Fruit fly (Drosophila melanogaster) whole organism, pupa: ENCODE results near the gene CG7607.
A peak's percentile ranks its signal among the peaks of the same experiment; 100 is the strongest.

Experiments
- CG10348 ChIP-seq: fragments of 200-800 bp; sonication (Bioruptor generic); IDR thresholded peaks from 2 replicates; pipeline ENCODE4 v1.3.6; 2022; ENCODE audit warnings: missing biosample characterization, missing genetic modification characterization
- CG12605 ChIP-seq: fragments of 200-800 bp; sonication (Bioruptor generic); IDR thresholded peaks from 2 replicates; pipeline ENCODE4 v1.3.6; 2022; ENCODE audit warnings: missing biosample characterization, missing genetic modification characterization
- CG13204 ChIP-seq: fragments of 200-800 bp; sonication (Bioruptor generic); optimal IDR thresholded peaks from 2 replicates; lab custom pipeline; 2018; ENCODE audit warnings: missing biosample characterization, mild to moderate bottlenecking, missing genetic modification characterization, moderate library complexity
- CG14655 ChIP-seq: fragments of 200-800 bp; sonication (Bioruptor generic); optimal IDR thresholded peaks from 3 replicates; lab custom pipeline; 2017; ENCODE audit warnings: mild to moderate bottlenecking, missing biosample characterization, missing genetic modification reagents, missing genetic modification characterization
- CG15710 ChIP-seq: fragments of 200-800 bp; sonication (Bioruptor generic); optimal IDR thresholded peaks from 2 replicates; lab custom pipeline; 2018; ENCODE audit warnings: missing biosample characterization, mild to moderate bottlenecking, missing genetic modification characterization, moderate library complexity
- CG17806 ChIP-seq: fragments of 200-800 bp; sonication (Bioruptor generic); optimal IDR thresholded peaks from 2 replicates; lab custom pipeline; 2018; ENCODE audit warnings: missing biosample characterization, mild to moderate bottlenecking, missing genetic modification characterization, moderate library complexity
- CG32121 ChIP-seq: fragments of 200-800 bp; sonication (Bioruptor generic); IDR thresholded peaks from 2 replicates; pipeline ENCODE4 v1.3.6; 2022; ENCODE audit warnings: missing biosample characterization, missing genetic modification characterization
- CG34367 ChIP-seq: fragments of 200-800 bp; sonication (Bioruptor generic); optimal IDR thresholded peaks from 2 replicates; lab custom pipeline; 2018; ENCODE audit warnings: missing biosample characterization, mild to moderate bottlenecking, missing genetic modification characterization
- CG4496 ChIP-seq: fragments of 200-800 bp; sonication (Bioruptor generic); IDR thresholded peaks from 3 replicates; pipeline ENCODE4 v1.3.6; 2022; ENCODE audit warnings: missing biosample characterization, missing genetic modification characterization
- CG8159 ChIP-seq: fragments of 200-800 bp; sonication (Bioruptor generic); optimal IDR thresholded peaks from 3 replicates; lab custom pipeline; 2018; ENCODE audit warnings: missing biosample characterization, mild to moderate bottlenecking, missing genetic modification characterization, moderate library complexity
- CG8301 ChIP-seq: fragments of 200-800 bp; sonication (Bioruptor generic); optimal IDR thresholded peaks from 2 replicates; lab custom pipeline; 2018; ENCODE audit warnings: missing biosample characterization, mild to moderate bottlenecking, missing genetic modification characterization
- CG9948 ChIP-seq: fragments of 200-800 bp; sonication (Bioruptor generic); optimal IDR thresholded peaks from 2 replicates; lab custom pipeline; 2018; ENCODE audit warnings: missing biosample characterization, mild to moderate bottlenecking, missing genetic modification characterization, moderate library complexity
- D1 ChIP-seq: fragments of 200-800 bp; sonication (Bioruptor generic); optimal IDR thresholded peaks from 2 replicates; lab custom pipeline; 2018; ENCODE audit warnings: missing biosample characterization, mild to moderate bottlenecking, missing genetic modification characterization, moderate library complexity
- EcR ChIP-seq: fragments of 200-800 bp; sonication (Bioruptor generic); optimal IDR thresholded peaks from 3 replicates; lab custom pipeline; 2019; ENCODE audit warnings: missing biosample characterization, missing genetic modification characterization, mild to moderate bottlenecking, moderate library complexity, missing genetic modification reagents
- Ets98B ChIP-seq: fragments of 200-800 bp; sonication (Bioruptor generic); IDR thresholded peaks from 2 replicates; pipeline ENCODE4 v1.3.6; 2022; ENCODE audit warnings: missing biosample characterization, missing genetic modification characterization
- Pif1A ChIP-seq: fragments of 200-800 bp; sonication (Bioruptor generic); optimal IDR thresholded peaks from 3 replicates; lab custom pipeline; 2016; ENCODE audit warnings: missing biosample characterization, missing genetic modification characterization
- Pif1B ChIP-seq: fragments of 200-800 bp; sonication (Bioruptor generic); optimal IDR thresholded peaks from 3 replicates; lab custom pipeline; 2016; ENCODE audit warnings: missing biosample characterization, missing genetic modification characterization
- Snoo ChIP-seq: fragments of 200-800 bp; sonication (Bioruptor generic); optimal IDR thresholded peaks from 3 replicates; lab custom pipeline; 2017; ENCODE audit warnings: missing biosample characterization, mild to moderate bottlenecking, missing genetic modification characterization, inconsistent platforms
- fd96Ca ChIP-seq: fragments of 200-800 bp; sonication (Bioruptor generic); IDR thresholded peaks from 3 replicates; pipeline ENCODE4 v1.3.6; 2022; ENCODE audit warnings: missing biosample characterization, missing genetic modification characterization
- gl ChIP-seq: fragments of 200-800 bp; sonication (Bioruptor generic); optimal IDR thresholded peaks from 2 replicates; lab custom pipeline; 2018; ENCODE audit warnings: missing biosample characterization, mild to moderate bottlenecking, missing genetic modification characterization
- rn ChIP-seq: fragments of 200-800 bp; sonication (Bioruptor generic); IDR thresholded peaks from 2 replicates; pipeline ENCODE4 v1.3.6; 2022; ENCODE audit warnings: missing biosample characterization, missing genetic modification characterization

The CG7607 gene

dm6 chr3L:11199320-11199719 is at the start of gene CG7607:
Gene CG7607, plus strand, starts transcription at chr3L:11199620.
- TF ChIP-seq CG14655 = no peak
- TF ChIP-seq gl (tag; lab: Kevin White, UChicago) = no peak
- TF ChIP-seq Snoo (tag; lab: Kevin White, UChicago) = no peak
- TF ChIP-seq CG17806 (tag; lab: Kevin White, UChicago) = no peak
- TF ChIP-seq fd96Ca (GFP tag; lab: Robert Waterston, UW) = no peak
- TF ChIP-seq Ets98B (GFP tag; lab: Robert Waterston, UW) = no peak
- no peak for TF ChIP-seq CG4496 (GFP tag; lab: Robert Waterston, UW)
- no peak for TF ChIP-seq CG10348 (GFP tag; lab: Robert Waterston, UW)
- no peak for TF ChIP-seq D1
- TF ChIP-seq CG12605 (GFP tag; lab: Robert Waterston, UW) = no peak
- no peak for TF ChIP-seq CG15710
- TF ChIP-seq EcR (GFP tag; lab: Kevin White, UChicago) = no peak
- TF ChIP-seq Pif1B (GFP tag; lab: Kevin White, UChicago) = no peak
- no peak for TF ChIP-seq CG8159 (tag; lab: Kevin White, UChicago)
- TF ChIP-seq rn = no peak
- TF ChIP-seq CG13204 (GFP tag; lab: Kevin White, UChicago) = no peak
- no peak for TF ChIP-seq CG32121 (GFP tag; lab: Robert Waterston, UW)
- no peak for TF ChIP-seq CG8301

dm6 chr3L:11150735-11151287 is 48.6 kb upstream of the CG7607 start, which contains the start of gene CG6216:
Gene CG6216, minus strand, starts transcription at chr3L:11150785.
- TF ChIP-seq gl (tag; lab: Kevin White, UChicago) (no peak), D1 (no peak), Snoo (tag; lab: Kevin White, UChicago) (peak; percentile 77), CG14655 (no peak), rn (no peak), CG12605 (GFP tag; lab: Robert Waterston, UW) (no peak), CG32121 (GFP tag; lab: Robert Waterston, UW) (no peak)

DNA sequence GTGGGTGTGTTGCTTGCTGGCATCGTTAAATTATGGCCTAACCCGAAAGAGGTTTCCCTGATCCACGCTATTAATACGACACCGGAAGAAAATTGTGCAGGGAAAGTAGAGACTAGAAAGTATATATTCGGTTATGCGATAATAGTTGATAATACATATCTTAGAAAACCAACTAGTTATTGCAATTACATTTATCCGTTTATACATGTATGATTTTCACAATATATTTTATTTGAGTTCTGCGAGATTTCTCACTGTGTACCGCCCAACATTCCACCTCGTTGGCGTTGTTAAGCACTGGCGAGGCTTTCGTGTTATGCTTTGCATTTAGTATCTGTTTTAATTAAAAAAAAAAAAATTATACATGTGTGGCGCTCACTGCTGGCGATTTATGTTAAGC is 44.0 kb upstream of the CG7607 start:
- TF ChIP-seq D1 (no peak), Ets98B (GFP tag; lab: Robert Waterston, UW) (peak; percentile 77), CG34367 (tag; lab: Kevin White, UChicago) (no peak), CG32121 (GFP tag; lab: Robert Waterston, UW) (peak; percentile 74), rn (peak; percentile 51; the same call in 1 of the 2 replicates), CG13204 (GFP tag; lab: Kevin White, UChicago) (no peak), CG10348 (GFP tag; lab: Robert Waterston, UW) (peak; percentile 15; the same call in 1 of the 2 replicates), CG12605 (GFP tag; lab: Robert Waterston, UW) (peak; percentile 8; the same call in 1 of the 2 replicates), Pif1A (GFP tag; lab: Kevin White, UChicago) (peak; percentile 54), CG9948 (tag; lab: Kevin White, UChicago) (no peak), EcR (GFP tag; lab: Kevin White, UChicago) (no peak), fd96Ca (GFP tag; lab: Robert Waterston, UW) (peak; percentile 68), CG15710 (peak; percentile 19), gl (tag; lab: Kevin White, UChicago) (no peak), CG8159 (tag; lab: Kevin White, UChicago) (no peak), Pif1B (GFP tag; lab: Kevin White, UChicago) (peak; percentile 44), CG17806 (tag; lab: Kevin White, UChicago) (no peak), CG8301 (peak; percentile 46), CG14655 (peak; percentile 58), Snoo (tag; lab: Kevin White, UChicago) (peak; percentile 23), CG4496 (GFP tag; lab: Robert Waterston, UW) (peak; percentile 77)

dm6 chr3L:11164899-11165298 is 34.5 kb upstream of the CG7607 start, which contains the start of gene Alg10:
Gene Alg10, plus strand, starts transcription at chr3L:11164971.
- TF ChIP-seq CG8301 (no peak), D1 (no peak), CG17806 (tag; lab: Kevin White, UChicago) (no peak), CG10348 (GFP tag; lab: Robert Waterston, UW) (no peak), CG12605 (GFP tag; lab: Robert Waterston, UW) (no peak), Snoo (tag; lab: Kevin White, UChicago) (no peak), CG34367 (tag; lab: Kevin White, UChicago) (no peak), Ets98B (GFP tag; lab: Robert Waterston, UW) (no peak), CG32121 (GFP tag; lab: Robert Waterston, UW) (no peak), rn (no peak), CG15710 (no peak), EcR (GFP tag; lab: Kevin White, UChicago) (no peak), fd96Ca (GFP tag; lab: Robert Waterston, UW) (no peak), CG4496 (GFP tag; lab: Robert Waterston, UW) (no peak), CG14655 (no peak), CG8159 (tag; lab: Kevin White, UChicago) (no peak), CG13204 (GFP tag; lab: Kevin White, UChicago) (no peak), Pif1B (GFP tag; lab: Kevin White, UChicago) (no peak)

DNA sequence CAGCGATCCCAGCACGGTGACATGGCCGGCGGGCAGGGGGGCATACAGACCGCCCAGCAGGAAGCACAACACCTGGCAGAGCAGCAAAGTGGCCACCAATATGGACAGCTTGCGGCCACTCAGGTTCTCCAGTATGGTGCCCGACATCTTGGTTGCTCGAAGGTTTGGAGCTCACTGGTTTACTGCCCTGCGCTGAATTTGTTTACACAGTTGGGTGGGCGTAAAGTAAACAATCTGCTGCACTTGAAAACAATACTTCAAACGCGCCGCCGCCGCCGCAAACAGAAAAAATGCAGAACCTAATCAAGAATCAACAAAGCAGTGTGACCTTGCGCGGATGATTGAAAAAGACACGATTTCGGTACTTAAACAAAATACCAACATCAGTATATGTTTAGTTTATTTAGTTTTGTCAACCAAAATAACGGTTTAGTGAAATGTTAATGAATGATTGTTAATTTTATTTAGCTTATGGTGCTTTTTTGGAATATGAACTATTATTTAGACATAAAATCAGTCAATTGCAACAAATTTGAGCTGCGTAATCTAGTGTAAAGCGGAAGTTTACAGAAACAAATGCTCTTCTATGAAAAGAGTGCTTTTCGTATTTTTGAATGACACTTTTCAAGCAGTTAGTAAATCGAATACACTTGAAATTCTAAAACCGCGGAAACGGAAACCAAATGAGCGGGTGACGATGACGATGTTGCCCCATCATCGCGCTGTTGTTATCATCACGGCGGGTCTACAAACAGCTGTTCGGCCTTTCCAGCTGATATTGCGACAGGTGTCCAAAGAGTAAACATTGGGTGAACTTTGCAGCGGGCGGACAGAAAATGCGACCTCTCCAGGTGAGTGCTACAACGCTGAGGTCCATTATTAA is 29.9 kb upstream of the CG7607 start, which contains the start of the genes wls and Adck5:
Gene wls, minus strand, starts transcription at position 327 of the 883 bp plus-strand sequence.
Gene Adck5, plus strand, starts transcription at position 519 of the 883 bp plus-strand sequence.
- no peak for TF ChIP-seq CG17806 (tag; lab: Kevin White, UChicago)
- TF ChIP-seq CG34367 (tag; lab: Kevin White, UChicago) = peak; percentile 53
- no peak for TF ChIP-seq CG13204 (GFP tag; lab: Kevin White, UChicago)
- no peak for TF ChIP-seq CG10348 (GFP tag; lab: Robert Waterston, UW)
- TF ChIP-seq CG8159 (tag; lab: Kevin White, UChicago) = no peak
- TF ChIP-seq Pif1B (GFP tag; lab: Kevin White, UChicago) = no peak
- TF ChIP-seq fd96Ca (GFP tag; lab: Robert Waterston, UW) = 0 out of 3 replicates have a peak, but pooled peaks have one; percentile 21
- no peak for TF ChIP-seq EcR (GFP tag; lab: Kevin White, UChicago)
- TF ChIP-seq Ets98B (GFP tag; lab: Robert Waterston, UW) = peak; percentile 18; the same call in 1 of the 2 replicates
- no peak for TF ChIP-seq CG9948 (tag; lab: Kevin White, UChicago)
- TF ChIP-seq CG4496 (GFP tag; lab: Robert Waterston, UW) = peak; percentile 78
- TF ChIP-seq CG8301 = no peak
- TF ChIP-seq CG15710 = no peak
- TF ChIP-seq D1 = no peak
- no peak for TF ChIP-seq CG14655
- TF ChIP-seq CG32121 (GFP tag; lab: Robert Waterston, UW) = 0 out of 2 replicates have a peak, but pooled peaks have one; percentile 35
- TF ChIP-seq gl (tag; lab: Kevin White, UChicago) = peak; percentile 38
- TF ChIP-seq rn = no peak
- TF ChIP-seq Pif1A (GFP tag; lab: Kevin White, UChicago) = no peak
- peak; percentile 64 for TF ChIP-seq CG12605 (GFP tag; lab: Robert Waterston, UW)
- TF ChIP-seq Snoo (tag; lab: Kevin White, UChicago) = peak; percentile 78
